Worm (Caenorhabditis elegans) whole organism, L3 larva: ENCODE data around the gene F15H10.12.

Experiments
- R02D3.7 ChIP-seq: fragments of 150-350 bp; optimal IDR thresholded peaks from 2 replicates; lab custom pipeline; 2014; ENCODE audit warnings: missing biosample characterization, missing genetic modification characterization
- ama-1 ChIP-seq: fragments of 150-350 bp; optimal IDR thresholded peaks from 2 replicates; lab custom pipeline; 2018
- ceh-16 ChIP-seq: sonication (generic microtip); optimal IDR thresholded peaks from 2 replicates; lab custom pipeline; 2017; ENCODE audit warnings: missing biosample characterization, missing genetic modification characterization
- ceh-28 ChIP-seq: fragments of 150-350 bp; optimal IDR thresholded peaks from 2 replicates; lab custom pipeline; 2014; ENCODE audit warnings: missing biosample characterization, missing genetic modification reagents, missing genetic modification characterization
- ceh-82 ChIP-seq: fragments of 150-350 bp; optimal IDR thresholded peaks from 2 replicates; lab custom pipeline; 2014; ENCODE audit warnings: missing biosample characterization, missing genetic modification characterization
- ceh-9 ChIP-seq: sonication (generic microtip); optimal IDR thresholded peaks from 2 replicates; lab custom pipeline; 2018; ENCODE audit warnings: missing biosample characterization, missing genetic modification characterization
- daf-12 ChIP-seq: fragments of 150-350 bp; optimal IDR thresholded peaks from 2 replicates; lab custom pipeline; 2014; ENCODE audit warnings: missing biosample characterization, missing genetic modification reagents, missing genetic modification characterization
- egl-5 ChIP-seq: fragments of 150-350 bp; optimal IDR thresholded peaks from 2 replicates; lab custom pipeline; 2017; ENCODE audit warnings: missing biosample characterization, missing genetic modification reagents, missing genetic modification characterization, inconsistent platforms
- elt-1 ChIP-seq: fragments of 150-350 bp; optimal IDR thresholded peaks from 2 replicates; lab custom pipeline; 2014; ENCODE audit warnings: missing biosample characterization, missing genetic modification characterization
- elt-2 ChIP-seq: sonication (generic microtip); optimal IDR thresholded peaks from 2 replicates; lab custom pipeline; 2016; ENCODE audit warnings: missing genetic modification reagents, mild to moderate bottlenecking, missing genetic modification characterization, missing compliant biosample characterization
- elt-3 ChIP-seq, 3 experiments: fragments of 150-350 bp in 1 of 3; sonication (generic microtip) in 2 of 3; optimal IDR thresholded peaks; 2 replicates in 2 of 3; 4 replicates in 1 of 3; lab custom pipeline; 2014 to 2017; ENCODE audit warnings: missing biosample characterization in 3 of 3, missing genetic modification characterization in 3 of 3
- eor-1 ChIP-seq, 2 experiments: fragments of 150-350 bp; optimal IDR thresholded peaks; 2 replicates each; lab custom pipeline; 2014 to 2018; ENCODE audit warnings: missing biosample characterization in 2 of 2, missing genetic modification characterization in 2 of 2
- fkh-10 ChIP-seq: sonication (generic microtip); optimal IDR thresholded peaks from 2 replicates; lab custom pipeline; 2017; ENCODE audit warnings: missing biosample characterization, missing genetic modification reagents, missing genetic modification characterization
- fos-1 ChIP-seq: fragments of 150-350 bp; optimal IDR thresholded peaks from 2 replicates; lab custom pipeline; 2014; ENCODE audit warnings: missing biosample characterization, missing genetic modification characterization
- hmg-11 ChIP-seq: sonication (generic microtip); optimal IDR thresholded peaks from 2 replicates; lab custom pipeline; 2016; ENCODE audit warnings: missing genetic modification characterization, missing compliant biosample characterization
- mdl-1 ChIP-seq: fragments of 150-350 bp; optimal IDR thresholded peaks from 2 replicates; lab custom pipeline; 2014; ENCODE audit warnings: missing biosample characterization, missing genetic modification characterization
- mml-1 ChIP-seq: fragments of 150-350 bp; sonication (generic microtip); optimal IDR thresholded peaks from 3 replicates; lab custom pipeline; 2014; ENCODE audit warnings: missing biosample characterization, missing genetic modification characterization
- nhr-11 ChIP-seq: fragments of 150-350 bp; optimal IDR thresholded peaks from 2 replicates; lab custom pipeline; 2014; ENCODE audit warnings: missing biosample characterization, missing genetic modification characterization
- nhr-12 ChIP-seq: fragments of 150-350 bp; optimal IDR thresholded peaks from 2 replicates; lab custom pipeline; 2014; ENCODE audit warnings: missing biosample characterization, missing genetic modification characterization
- nhr-23 ChIP-seq: fragments of 150-350 bp; optimal IDR thresholded peaks from 2 replicates; lab custom pipeline; 2014; ENCODE audit warnings: missing biosample characterization, missing genetic modification reagents, missing genetic modification characterization
- nhr-25 ChIP-seq: sonication (generic microtip); optimal IDR thresholded peaks from 2 replicates; lab custom pipeline; 2017; ENCODE audit warnings: missing biosample characterization, missing genetic modification characterization
- nhr-43 ChIP-seq: sonication (generic microtip); optimal IDR thresholded peaks from 2 replicates; lab custom pipeline; 2016; ENCODE audit warnings: mild to moderate bottlenecking, missing genetic modification characterization, missing compliant biosample characterization; ENCODE audit not compliant: poor library complexity, severe bottlenecking
- nhr-67 ChIP-seq: fragments of 150-350 bp; optimal IDR thresholded peaks from 2 replicates; lab custom pipeline; 2014; ENCODE audit warnings: missing biosample characterization, missing genetic modification characterization
- nhr-76 ChIP-seq: fragments of 150-350 bp; sonication (generic microtip); optimal IDR thresholded peaks from 5 replicates; lab custom pipeline; 2014; ENCODE audit warnings: missing biosample characterization, missing genetic modification characterization
- nhr-77 ChIP-seq: fragments of 150-350 bp; optimal IDR thresholded peaks from 2 replicates; lab custom pipeline; 2014; ENCODE audit warnings: missing biosample characterization, missing genetic modification characterization
- pha-4 ChIP-seq: fragments of 150-350 bp; optimal IDR thresholded peaks from 2 replicates; lab custom pipeline; 2014; ENCODE audit warnings: missing biosample characterization, missing genetic modification reagents, missing genetic modification characterization
- pqm-1 ChIP-seq: fragments of 150-350 bp; optimal IDR thresholded peaks from 2 replicates; lab custom pipeline; 2017; ENCODE audit warnings: missing biosample characterization, missing genetic modification characterization, inconsistent platforms
- sea-2 ChIP-seq: fragments of 150-350 bp; sonication (generic microtip); optimal IDR thresholded peaks from 4 replicates; lab custom pipeline; 2014; ENCODE audit warnings: missing biosample characterization, missing genetic modification reagents, missing genetic modification characterization
- skn-1 ChIP-seq: fragments of 150-350 bp; optimal IDR thresholded peaks from 2 replicates; lab custom pipeline; 2014; ENCODE audit warnings: missing biosample characterization, missing genetic modification characterization
- snpc-4 ChIP-seq: fragments of 150-350 bp; optimal IDR thresholded peaks from 2 replicates; lab custom pipeline; 2014; ENCODE audit warnings: missing biosample characterization, missing genetic modification characterization
- tbx-2 ChIP-seq: sonication (generic microtip); optimal IDR thresholded peaks from 2 replicates; lab custom pipeline; 2016; ENCODE audit warnings: mild to moderate bottlenecking, missing genetic modification characterization, missing compliant biosample characterization
- unc-39 ChIP-seq: sonication (generic microtip); optimal IDR thresholded peaks from 4 replicates; lab custom pipeline; 2017; ENCODE audit warnings: missing biosample characterization, missing genetic modification characterization
- unc-62 ChIP-seq: fragments of 150-350 bp; sonication (generic microtip); optimal IDR thresholded peaks from 4 replicates; lab custom pipeline; 2014; ENCODE audit warnings: missing biosample characterization, missing genetic modification reagents, missing genetic modification characterization
- ztf-11 ChIP-seq: fragments of 150-350 bp; optimal IDR thresholded peaks from 2 replicates; lab custom pipeline; 2014; ENCODE audit warnings: missing biosample characterization, missing genetic modification characterization

Gene F15H10.12

ce11 chrV:10416925-10417324 is 7.0 kb upstream of the F15H10.12 start, which contains the start of gene F15H10.10:
Gene F15H10.10 (minus strand): TSS chrV:10417025.
- no peak for TF ChIP-seq nhr-76 (tag; lab: Kevin White, UChicago)
- no peak for TF ChIP-seq ama-1 (lab: Kevin White, UChicago)
- TF ChIP-seq unc-39 (tag; lab: Kevin White, UChicago) = no peak
- TF ChIP-seq pha-4 (tag; lab: Kevin White, UChicago) = no peak
- no peak for TF ChIP-seq nhr-25 (tag; lab: Kevin White, UChicago)
- no peak for TF ChIP-seq nhr-43 (tag; lab: Kevin White, UChicago)
- TF ChIP-seq ztf-11 = no peak
- TF ChIP-seq elt-1 (tag; lab: Kevin White, UChicago) = no peak
- TF ChIP-seq pqm-1 (tag; lab: Kevin White, UChicago) = no peak
- no peak for TF ChIP-seq nhr-23
- TF ChIP-seq ceh-16 = no peak
- TF ChIP-seq elt-2 (tag; lab: Kevin White, UChicago) = no peak
- TF ChIP-seq nhr-67 (tag; lab: Kevin White, UChicago) = no peak
- no peak for TF ChIP-seq mml-1
- no peak for TF ChIP-seq fos-1 (tag; lab: Kevin White, UChicago)
- no peak for TF ChIP-seq elt-3 (tag; optimal IDR thresholded peaks at IDR 0.05; lab: Kevin White, UChicago)
- no peak for TF ChIP-seq sea-2 (GFP tag; lab: Kevin White, UChicago)

- no peak for TF ChIP-seq nhr-25 (tag; lab: Kevin White, UChicago)
- TF ChIP-seq skn-1 (tag; lab: Kevin White, UChicago) = no peak
- TF ChIP-seq snpc-4 (tag; lab: Kevin White, UChicago) = no peak
- TF ChIP-seq nhr-77 (tag; lab: Kevin White, UChicago) = no peak
- TF ChIP-seq unc-62 (GFP tag; lab: Kevin White, UChicago) = no peak
- no peak for TF ChIP-seq nhr-12 (tag; lab: Kevin White, UChicago)
- no peak for TF ChIP-seq ceh-82 (tag; lab: Kevin White, UChicago)
Measured at ce11 chrV:10414610-10415009, 4.7 kb upstream of the F15H10.12 start, which contains the start of gene F15H10.9. Gene F15H10.9 (minus strand): TSS chrV:10414710.

ce11 chrV:10406313-10406712 is 3.6 kb downstream of the F15H10.12 start, which contains the start of gene F15H10.7:
Gene F15H10.7 (minus strand): TSS chrV:10406413.
- TF ChIP-seq nhr-43 (tag; lab: Kevin White, UChicago) = no peak
- no peak for TF ChIP-seq tbx-2
- no peak for TF ChIP-seq nhr-11 (tag; lab: Kevin White, UChicago)

- TF ChIP-seq egl-5 (tag; lab: Kevin White, UChicago) = no peak
- TF ChIP-seq hmg-11 (tag; lab: Kevin White, UChicago) = no peak
- TF ChIP-seq nhr-25 (tag; lab: Kevin White, UChicago) = no peak
- no peak for TF ChIP-seq ceh-9
- TF ChIP-seq R02D3.7 (tag; lab: Kevin White, UChicago) = no peak
Measured at ce11 chrV:10404701-10405100, 5.2 kb downstream of the F15H10.12 start.

ce11 chrV:10402804-10403203 is 7.1 kb downstream of the F15H10.12 start, which contains the start of gene F15H10.8:
Gene F15H10.8 (minus strand): TSS chrV:10402904.
- TF ChIP-seq pha-4 (tag; lab: Kevin White, UChicago) (no peak), nhr-25 (tag; lab: Kevin White, UChicago) (no peak), ceh-9 (no peak), daf-12 (no peak), ztf-11 (no peak), skn-1 (tag; lab: Kevin White, UChicago) (no peak), ceh-28 (tag; lab: Kevin White, UChicago) (no peak), mml-1 (no peak), fkh-10 (GFP tag; lab: Kevin White, UChicago) (no peak), eor-1 (tag; optimal IDR thresholded peaks at IDR 0.05; lab: Kevin White, UChicago) (no peak), mdl-1 (no peak), fos-1 (tag; lab: Kevin White, UChicago) (no peak)
